Worm (Caenorhabditis elegans) whole organism, young adult: Measurements from ENCODE around the gene clc-7.

ENCODE experiments used
- B0261.1 ChIP-seq: sonication (generic microtip); optimal IDR thresholded peaks from 2 replicates; lab custom pipeline; 2016; ENCODE audit warnings: mild to moderate bottlenecking, missing genetic modification characterization, moderate library complexity, missing compliant biosample characterization
- C17E4.6 ChIP-seq: fragments of 200-800 bp; sonication (Bioruptor generic); IDR thresholded peaks from 2 replicates; pipeline ENCODE4 v1.3.6; 2022; ENCODE audit warnings: missing genetic modification reagents, missing genetic modification characterization, missing compliant biosample characterization
- F23B12.7 ChIP-seq: sonication (generic microtip); optimal IDR thresholded peaks from 2 replicates; lab custom pipeline; 2017; ENCODE audit warnings: missing genetic modification characterization, mild to moderate bottlenecking, missing compliant biosample characterization, antibody characterized with exemption, moderate library complexity; ENCODE audit not compliant: insufficient read depth
- F37B4.10 ChIP-seq: fragments of 200-800 bp; sonication (Bioruptor generic); IDR thresholded peaks from 2 replicates; pipeline ENCODE4 v1.3.6; 2022; ENCODE audit warnings: missing genetic modification characterization, missing compliant biosample characterization
- F49E8.2 ChIP-seq: sonication (generic microtip); optimal IDR thresholded peaks from 3 replicates; lab custom pipeline; 2017; ENCODE audit warnings: missing genetic modification characterization, mild to moderate bottlenecking, missing compliant biosample characterization, antibody characterized with exemption, moderate library complexity; ENCODE audit not compliant: insufficient read depth
- Y53F4B.3 ChIP-seq: fragments of 200-800 bp; sonication (Bioruptor generic); IDR thresholded peaks from 2 replicates; pipeline ENCODE4 v1.3.6; 2022; ENCODE audit warnings: missing genetic modification reagents, missing genetic modification characterization, missing compliant biosample characterization
- Y56A3A.18 ChIP-seq: fragments of 200-800 bp; sonication (Bioruptor generic); IDR thresholded peaks from 2 replicates; pipeline ENCODE4 v1.3.6; 2022; ENCODE audit warnings: missing genetic modification reagents, missing genetic modification characterization, missing compliant biosample characterization
- Y67H2A.10 ChIP-seq: fragments of 200-800 bp; sonication (Bioruptor generic); conservative IDR thresholded peaks from 2 replicates; pipeline ENCODE4 v1.3.6; 2022; ENCODE audit warnings: missing genetic modification reagents, missing genetic modification characterization, missing compliant biosample characterization
- ZK185.1 ChIP-seq: sonication (generic microtip); optimal IDR thresholded peaks from 2 replicates; lab custom pipeline; 2016; ENCODE audit warnings: mild to moderate bottlenecking, missing genetic modification characterization, missing compliant biosample characterization; ENCODE audit not compliant: poor library complexity, severe bottlenecking
- akir-1 ChIP-seq: fragments of 200-800 bp; sonication (Bioruptor generic); optimal IDR thresholded peaks from 2 replicates; lab custom pipeline; 2018; ENCODE audit warnings: mild to moderate bottlenecking, missing genetic modification characterization, moderate library complexity, missing compliant biosample characterization
- ama-1 ChIP-seq, 3 experiments: fragments of 150-350 bp in 1 of 3; sonication (generic microtip) in 2 of 3; optimal IDR thresholded peaks; 2 replicates each; lab custom pipeline; 2014 to 2018; ENCODE audit warnings: missing biosample characterization in 2 of 3, missing genetic modification characterization in 2 of 3, missing genetic modification reagents in 2 of 3
- aptf-3 ChIP-seq: fragments of 200-800 bp; sonication (Bioruptor generic); IDR thresholded peaks from 2 replicates; pipeline ENCODE4 v1.3.6; 2022; ENCODE audit warnings: missing genetic modification characterization, missing compliant biosample characterization
- attf-6 ChIP-seq: fragments of 200-800 bp; sonication (Bioruptor generic); IDR thresholded peaks from 2 replicates; pipeline ENCODE4 v1.3.6; 2022; ENCODE audit warnings: missing genetic modification reagents, missing genetic modification characterization, missing compliant biosample characterization
- bed-2 ChIP-seq: fragments of 200-800 bp; sonication (Bioruptor generic); IDR thresholded peaks from 2 replicates; pipeline ENCODE4 v1.3.6; 2022; ENCODE audit warnings: missing genetic modification reagents, missing genetic modification characterization, missing compliant biosample characterization
- cebp-1 ChIP-seq, 2 experiments: fragments of 200-800 bp in 1 of 2; sonication (Bioruptor generic) in 1 of 2; sonication (generic microtip) in 1 of 2; IDR thresholded peaks in 1 of 2; optimal IDR thresholded peaks in 1 of 2; 2 replicates each; pipeline versions ENCODE4 v1.3.6 to Lab custom; 2017 to 2022; ENCODE audit warnings: missing compliant biosample characterization in 2 of 2, missing genetic modification characterization in 2 of 2, mild to moderate bottlenecking in 1 of 2, missing genetic modification reagents in 1 of 2, moderate library complexity in 1 of 2
- ceh-40 ChIP-seq: fragments of 200-800 bp; sonication (Bioruptor generic); IDR thresholded peaks from 2 replicates; pipeline ENCODE4 v1.3.6; 2022; ENCODE audit warnings: missing genetic modification characterization, missing compliant biosample characterization
- ceh-58 ChIP-seq: fragments of 200-800 bp; sonication (Bioruptor generic); IDR thresholded peaks from 2 replicates; pipeline ENCODE4 v1.3.6; 2022; ENCODE audit warnings: missing genetic modification characterization, missing compliant biosample characterization
- efl-1 ChIP-seq: fragments of 150-350 bp; optimal IDR thresholded peaks from 2 replicates; lab custom pipeline; 2014; ENCODE audit warnings: missing biosample characterization, missing genetic modification reagents, missing genetic modification characterization
- egrh-3 ChIP-seq: fragments of 200-800 bp; sonication (Bioruptor generic); IDR thresholded peaks from 2 replicates; pipeline ENCODE4 v1.3.6; 2022; ENCODE audit warnings: missing genetic modification reagents, missing genetic modification characterization, missing compliant biosample characterization
- fkh-3 ChIP-seq: sonication (generic microtip); optimal IDR thresholded peaks from 2 replicates; lab custom pipeline; 2016; ENCODE audit warnings: mild to moderate bottlenecking, missing genetic modification characterization, missing compliant biosample characterization
- gei-17 ChIP-seq: fragments of 200-800 bp; sonication (Bioruptor generic); optimal IDR thresholded peaks from 2 replicates; lab custom pipeline; 2018; ENCODE audit warnings: mild to moderate bottlenecking, missing genetic modification characterization, missing compliant biosample characterization
- him-1 ChIP-seq: sonication (generic microtip); optimal IDR thresholded peaks from 2 replicates; lab custom pipeline; 2016; ENCODE audit warnings: missing genotype, missing genetic modification reagents, missing genetic modification characterization, missing compliant biosample characterization
- hrde-1 ChIP-seq: sonication (generic microtip); optimal IDR thresholded peaks from 2 replicates; lab custom pipeline; 2016; ENCODE audit warnings: missing genetic modification characterization, mild to moderate bottlenecking, missing compliant biosample characterization, moderate library complexity, missing genotype, missing genetic modification reagents, borderline replicate concordance
- hsf-1 ChIP-seq: fragments of 200-800 bp; sonication (Bioruptor generic); IDR thresholded peaks from 2 replicates; pipeline ENCODE4 v1.3.6; 2022; ENCODE audit warnings: missing genetic modification reagents, missing genetic modification characterization, missing compliant biosample characterization
- lag-1 ChIP-seq: fragments of 200-800 bp; sonication (Bioruptor generic); IDR thresholded peaks from 2 replicates; pipeline ENCODE4 v1.3.6; 2022; ENCODE audit warnings: missing genetic modification reagents, missing genetic modification characterization, missing compliant biosample characterization
- let-607 ChIP-seq, 2 experiments: fragments of 200-800 bp in 1 of 2; sonication (Bioruptor generic) in 1 of 2; sonication (generic microtip) in 1 of 2; optimal IDR thresholded peaks; 2 replicates each; lab custom pipeline; 2016 to 2018; ENCODE audit warnings: mild to moderate bottlenecking in 2 of 2, missing compliant biosample characterization in 2 of 2, missing genetic modification characterization in 2 of 2, moderate library complexity in 2 of 2, missing genotype in 1 of 2
- lin-35 ChIP-seq, 3 experiments: fragments of 150-350 bp in 2 of 3; sonication (generic microtip) in 1 of 3; optimal IDR thresholded peaks; 2 replicates each; lab custom pipeline; 2014 to 2018; ENCODE audit warnings: missing biosample characterization in 3 of 3, missing genetic modification characterization in 3 of 3, missing genetic modification reagents in 3 of 3
- madf-10 ChIP-seq: sonication (generic microtip); optimal IDR thresholded peaks from 2 replicates; lab custom pipeline; 2016; ENCODE audit warnings: mild to moderate bottlenecking, missing genetic modification characterization, missing compliant biosample characterization
- mel-28 ChIP-seq: sonication (generic microtip); optimal IDR thresholded peaks from 2 replicates; lab custom pipeline; 2016; ENCODE audit warnings: borderline replicate concordance, mild to moderate bottlenecking, missing genetic modification characterization, missing compliant biosample characterization
- mes-4 ChIP-seq: sonication (generic microtip); optimal IDR thresholded peaks from 2 replicates; lab custom pipeline; 2016; ENCODE audit warnings: missing genotype, missing genetic modification characterization, missing compliant biosample characterization
- mxl-1 ChIP-seq: sonication (generic microtip); optimal IDR thresholded peaks from 2 replicates; lab custom pipeline; 2016; ENCODE audit warnings: missing genetic modification characterization, missing compliant biosample characterization
- nhr-90 ChIP-seq: sonication (generic microtip); optimal IDR thresholded peaks from 2 replicates; lab custom pipeline; 2016; ENCODE audit warnings: missing genotype, mild to moderate bottlenecking, missing genetic modification characterization, missing compliant biosample characterization
- pbrm-1 ChIP-seq: fragments of 200-800 bp; sonication (Bioruptor generic); IDR thresholded peaks from 2 replicates; pipeline ENCODE4 v1.3.6; 2022; ENCODE audit warnings: missing genetic modification reagents, missing genetic modification characterization, missing compliant biosample characterization
- rcor-1 ChIP-seq: fragments of 200-800 bp; sonication (Bioruptor generic); IDR thresholded peaks from 2 replicates; pipeline ENCODE4 v1.3.6; 2022; ENCODE audit warnings: missing genetic modification reagents, missing genetic modification characterization, missing compliant biosample characterization
- rec-8 ChIP-seq, 2 experiments: sonication (generic microtip); optimal IDR thresholded peaks; 2 replicates each; lab custom pipeline; 2016; ENCODE audit warnings: mild to moderate bottlenecking in 2 of 2, missing genetic modification characterization in 2 of 2, missing genetic modification reagents in 2 of 2, missing genotype in 2 of 2, missing biosample characterization in 1 of 2, missing compliant biosample characterization in 1 of 2, moderate library complexity in 1 of 2
- tbp1 ChIP-seq: fragments of 200-800 bp; sonication (Bioruptor generic); optimal IDR thresholded peaks from 2 replicates; lab custom pipeline; 2018; ENCODE audit warnings: mild to moderate bottlenecking, missing genetic modification characterization, missing compliant biosample characterization
- tbx-9 ChIP-seq: sonication (generic microtip); optimal IDR thresholded peaks from 2 replicates; lab custom pipeline; 2016; ENCODE audit warnings: borderline replicate concordance, missing genetic modification characterization, inconsistent platforms, missing compliant biosample characterization
- zfh-2 ChIP-seq: fragments of 200-800 bp; sonication (Bioruptor generic); conservative IDR thresholded peaks from 2 replicates; pipeline ENCODE4 v1.3.6; 2022; ENCODE audit warnings: missing genetic modification reagents, missing genetic modification characterization, missing compliant biosample characterization
- zim-3 ChIP-seq: sonication (generic microtip); optimal IDR thresholded peaks from 2 replicates; lab custom pipeline; 2017; ENCODE audit warnings: mild to moderate bottlenecking, missing genetic modification characterization, moderate library complexity, missing compliant biosample characterization
- ztf-18 ChIP-seq: sonication (generic microtip); optimal IDR thresholded peaks from 2 replicates; lab custom pipeline; 2016; ENCODE audit warnings: missing genotype, mild to moderate bottlenecking, missing genetic modification characterization, missing compliant biosample characterization
- ztf-3 ChIP-seq: fragments of 200-800 bp; sonication (Bioruptor generic); optimal IDR thresholded peaks from 2 replicates; lab custom pipeline; 2018; ENCODE audit warnings: mild to moderate bottlenecking, missing genetic modification characterization, missing compliant biosample characterization

clc-7 gene

ce11 chrX:5067796-5068195 is at the start of gene clc-7:
Gene clc-7 (plus strand): TSS chrX:5068096.
- no peak for TF ChIP-seq F23B12.7 (tag; lab: Kevin White, UChicago)
- no peak for TF ChIP-seq egrh-3 (GFP tag; lab: Robert Waterston, UW)
- TF ChIP-seq, all 124 proteins: peak for 0

DNA sequence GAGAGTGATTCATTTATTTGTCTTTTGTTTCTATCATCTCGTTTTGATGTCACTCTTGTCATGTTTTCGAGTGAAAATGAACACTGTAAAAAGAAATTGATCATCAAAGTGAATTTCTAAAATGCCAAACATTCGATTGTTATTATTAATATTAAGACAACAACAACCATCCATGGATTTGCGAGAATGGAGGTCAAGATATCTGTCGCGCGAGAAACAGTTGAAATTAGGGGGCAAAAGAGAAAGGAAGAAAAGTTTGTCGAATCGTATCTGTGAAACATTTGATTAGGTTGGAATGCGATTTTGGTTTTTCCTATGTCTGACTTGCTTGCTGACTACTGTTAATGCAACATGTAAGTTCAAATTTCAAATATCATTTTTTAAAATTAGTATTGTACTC is 46.9 kb upstream of the clc-7 start, which contains the start of gene ZC449.2:
TSS of gene ZC449.2 (plus strand) at position 290 of the 400 bp plus-strand sequence.
- TF ChIP-seq F37B4.10: no peak
- no peak for TF ChIP-seq mxl-1
- no peak for TF ChIP-seq zfh-2 (GFP tag; lab: Robert Waterston, UW)
- no peak for TF ChIP-seq efl-1
- TF ChIP-seq ZK185.1 (tag; lab: Kevin White, UChicago): no peak
- no peak for TF ChIP-seq lin-35 (GFP tag; optimal IDR thresholded peaks at IDR 0.05; lab: Kevin White, UChicago)
- TF ChIP-seq gei-17 (GFP tag; lab: Kevin White, UChicago): no peak
- no peak for TF ChIP-seq zim-3 (tag; lab: Kevin White, UChicago)
- no peak for TF ChIP-seq ama-1 (optimal IDR thresholded peaks at IDR 0.05; lab: Kevin White, UChicago)
- no peak for TF ChIP-seq ama-1 (GFP tag; optimal IDR thresholded peaks at IDR 0.05; lab: Kevin White, UChicago)
- no peak for TF ChIP-seq F49E8.2 (tag; lab: Kevin White, UChicago)
- no peak for TF ChIP-seq C17E4.6
- TF ChIP-seq ztf-3 (GFP tag; lab: Kevin White, UChicago): no peak
- no peak for TF ChIP-seq mes-4 (tag; lab: Kevin White, UChicago)
- TF ChIP-seq mel-28 (tag; lab: Kevin White, UChicago): no peak
- TF ChIP-seq B0261.1 (tag; lab: Kevin White, UChicago): no peak
- TF ChIP-seq Y53F4B.3 (GFP tag; lab: Robert Waterston, UW): no peak

DNA sequence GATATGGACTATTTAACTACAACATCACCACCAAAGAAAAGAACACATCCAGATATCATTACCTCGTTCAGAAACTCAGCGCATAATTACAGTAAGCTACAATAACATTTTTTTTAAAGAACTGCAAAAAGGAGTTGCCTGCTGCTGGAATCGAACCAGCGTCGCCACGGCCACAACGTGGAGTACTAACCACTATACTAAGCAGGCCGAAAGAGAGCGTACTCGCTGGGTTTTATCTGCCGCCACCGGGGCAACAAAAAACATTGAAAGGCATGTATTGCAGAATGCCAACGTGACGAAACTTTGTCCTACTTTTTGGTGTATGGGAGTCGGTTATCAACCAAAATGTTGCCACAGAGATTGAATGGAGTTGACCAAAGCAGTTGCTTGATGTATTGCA is 45.2 kb upstream of the clc-7 start:
- TF ChIP-seq pbrm-1 (GFP tag; lab: Robert Waterston, UW) (peak; percentile 90), B0261.1 (tag; lab: Kevin White, UChicago) (peak; percentile 96), lin-35 (GFP tag; optimal IDR thresholded peaks at IDR 0.05; lab: Kevin White, UChicago) (peak in 1 of 3 experiments; percentile 37), madf-10 (tag; lab: Kevin White, UChicago) (peak; percentile 72), attf-6 (GFP tag; lab: Robert Waterston, UW) (0 out of 2 replicates have a peak, but pooled peaks have one; percentile 46), zfh-2 (GFP tag; lab: Robert Waterston, UW) (0 out of 2 replicates have a peak, but pooled peaks have one; percentile 18), gei-17 (GFP tag; lab: Kevin White, UChicago) (peak; percentile 30), F23B12.7 (tag; lab: Kevin White, UChicago) (peak; percentile 87), nhr-90 (tag; lab: Kevin White, UChicago) (peak; percentile 83), ceh-58 (GFP tag; lab: Robert Waterston, UW) (no peak), him-1 (peak; percentile 83), tbx-9 (tag; lab: Kevin White, UChicago) (no peak), hsf-1 (no peak), hrde-1 (peak; percentile 1), cebp-1 (GFP tag; IDR thresholded peaks at IDR 0.05; lab: Robert Waterston, UW) (peak; percentile 42; the same call in 1 of the 2 replicates), cebp-1 (tag; optimal IDR thresholded peaks at IDR 0.05; lab: Kevin White, UChicago) (no peak), rec-8 (tag; optimal IDR thresholded peaks at IDR 0.05; lab: Kevin White, UChicago) (peak; percentile 41 to 67), Y56A3A.18 (peak; percentile 20; the same call in 1 of the 2 replicates), akir-1 (GFP tag; lab: Kevin White, UChicago) (no peak), rcor-1 (peak; percentile 44; the same call in 1 of the 2 replicates), aptf-3 (GFP tag; lab: Robert Waterston, UW) (no peak; the same call in 1 of the 2 replicates), let-607 (tag; optimal IDR thresholded peaks at IDR 0.05; lab: Kevin White, UChicago) (peak; percentile 32 to 37), ceh-40 (GFP tag; lab: Robert Waterston, UW) (peak; percentile 55; the same call in 1 of the 2 replicates), mes-4 (tag; lab: Kevin White, UChicago) (peak; percentile 23), lag-1 (no peak), mel-28 (tag; lab: Kevin White, UChicago) (peak; percentile 35), Y67H2A.10 (GFP tag; lab: Robert Waterston, UW) (no peak), ztf-18 (tag; lab: Kevin White, UChicago) (peak; percentile 53), fkh-3 (tag; lab: Kevin White, UChicago) (peak; percentile 43), ZK185.1 (tag; lab: Kevin White, UChicago) (peak; percentile 42), bed-2 (GFP tag; lab: Robert Waterston, UW) (no peak), tbp1 (GFP tag; lab: Kevin White, UChicago) (peak; percentile 94)
